Worm (Caenorhabditis elegans): ENCODE results near the gene cki-2.

Gene cki-2

DNA sequence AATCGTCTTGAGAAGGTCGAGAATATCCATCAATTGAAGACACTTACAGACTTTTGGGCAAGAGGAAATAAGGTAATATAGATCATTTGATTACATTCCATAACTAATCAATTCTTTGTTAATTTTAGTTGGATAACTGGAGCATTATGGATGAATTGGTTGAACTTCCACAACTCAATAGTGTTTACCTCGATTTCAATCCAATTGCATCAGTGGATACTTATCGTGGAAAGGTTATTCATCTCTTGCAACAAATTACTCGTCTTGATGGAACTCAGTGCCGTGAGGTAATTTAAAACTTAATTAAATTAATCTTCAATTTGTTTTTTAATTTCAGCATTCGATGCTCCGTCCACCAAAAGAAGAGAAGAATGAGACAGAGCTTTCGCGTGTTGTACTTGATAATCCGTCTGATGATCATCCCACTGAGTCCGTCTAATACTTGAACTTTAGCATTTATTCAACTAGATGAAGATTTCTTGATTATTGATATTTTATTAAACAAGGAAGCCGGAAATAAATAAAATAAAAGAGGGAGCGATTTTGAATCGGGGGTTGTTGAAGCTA, 42.8 kb upstream of the cki-2 start:
- no peak for TF ChIP-seq C38D4.7 (GFP tag; optimal IDR thresholded peaks at IDR 0.05)
- no peak for TF ChIP-seq hlh-13 (GFP tag; optimal IDR thresholded peaks at IDR 0.05)
- no peak for TF ChIP-seq hlh-30 (tag; optimal IDR thresholded peaks at IDR 0.05; ENCODE audit: insufficient read depth)
- TF ChIP-seq F13H6.1 (tag; optimal IDR thresholded peaks at IDR 0.05): no peak
- TF ChIP-seq unc-3 (GFP tag; conservative IDR thresholded peaks at IDR 0.05): no peak
- no peak for TF ChIP-seq unc-3 (tag; optimal IDR thresholded peaks at IDR 0.05)
- no peak for TF ChIP-seq sox-2 (GFP tag; IDR thresholded peaks at IDR 0.05)
- no peak for TF ChIP-seq pqm-1 (tag; optimal IDR thresholded peaks at IDR 0.05)
- no peak for TF ChIP-seq mec-3 (tag; optimal IDR thresholded peaks at IDR 0.05; ENCODE audit: borderline replicate concordance)
- no peak for TF ChIP-seq tbx-7 (tag; optimal IDR thresholded peaks at IDR 0.05)
- no peak for TF ChIP-seq hlh-8 (tag; optimal IDR thresholded peaks at IDR 0.05)
- no peak for TF ChIP-seq rnt-1 (tag; optimal IDR thresholded peaks at IDR 0.05)
- no peak for TF ChIP-seq elt-2 (tag; optimal IDR thresholded peaks at IDR 0.05)
- no peak for TF ChIP-seq K09A11.1 (tag; optimal IDR thresholded peaks at IDR 0.05; ENCODE audit: insufficient read depth)
- TF ChIP-seq pag-3 (tag; optimal IDR thresholded peaks at IDR 0.05; ENCODE audit: borderline replicate concordance): no peak
- no peak for TF ChIP-seq ceh-19 (GFP tag; optimal IDR thresholded peaks at IDR 0.05)
- TF ChIP-seq Y22D7AL.16 (tag; optimal IDR thresholded peaks at IDR 0.05): no peak
- no peak for TF ChIP-seq ceh-14 (tag; optimal IDR thresholded peaks at IDR 0.05)
- no peak for TF ChIP-seq tbx-2 (tag; optimal IDR thresholded peaks at IDR 0.05)
- no peak for TF ChIP-seq fkh-6 (tag; optimal IDR thresholded peaks at IDR 0.05)

DNA sequence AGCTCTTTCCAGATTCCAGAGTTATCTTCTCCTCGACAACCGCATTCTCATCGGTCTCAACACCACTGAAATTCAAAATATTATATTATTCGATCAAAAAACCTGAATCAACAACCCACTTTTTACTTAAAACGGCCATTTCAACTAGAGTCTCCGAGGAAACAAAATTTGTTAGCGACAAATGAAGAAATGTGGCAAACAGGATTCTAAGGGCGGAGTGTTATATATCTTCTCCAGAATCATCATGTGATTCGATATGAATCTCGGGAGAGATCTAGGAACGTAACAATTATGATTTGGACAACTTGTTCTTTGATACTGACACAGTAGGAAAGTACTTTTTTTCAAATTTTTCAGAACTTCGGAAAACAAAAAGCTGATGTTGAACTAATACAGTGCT, 40.1 kb upstream of the cki-2 start:
- no peak for TF ChIP-seq pat-9 (tag; optimal IDR thresholded peaks at IDR 0.05)
- TF ChIP-seq sox-4 (tag; optimal IDR thresholded peaks at IDR 0.05): no peak
- TF ChIP-seq ref-2 (tag; optimal IDR thresholded peaks at IDR 0.05): no peak
- TF ChIP-seq ama-1 (optimal IDR thresholded peaks at IDR 0.05): no peak
- no peak for TF ChIP-seq hlh-13 (GFP tag; optimal IDR thresholded peaks at IDR 0.05)
- TF ChIP-seq npax-4 (tag; optimal IDR thresholded peaks at IDR 0.05): no peak

DNA sequence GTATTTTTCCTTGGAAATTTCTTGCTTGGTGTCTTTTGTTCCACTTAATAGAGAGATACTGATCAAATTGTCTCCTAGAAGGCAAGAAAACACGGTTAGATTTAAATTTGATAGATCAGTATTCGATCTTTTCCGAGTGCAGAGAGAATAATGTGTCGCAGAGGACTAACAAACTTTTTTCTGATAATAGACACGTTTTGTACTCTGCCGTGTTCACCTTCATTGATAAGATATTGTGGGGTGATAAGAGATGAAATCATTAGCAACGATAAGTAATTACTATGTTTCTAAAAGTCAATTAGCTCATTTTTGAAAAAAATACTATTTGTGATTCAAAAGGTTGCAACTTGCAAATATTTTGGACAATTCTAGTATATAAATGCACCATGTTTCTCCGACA, 39.6 kb upstream of the cki-2 start:
- TF ChIP-seq unc-42 (tag; optimal IDR thresholded peaks at IDR 0.05): no peak
- TF ChIP-seq unc-55 (GFP tag; optimal IDR thresholded peaks at IDR 0.05): no peak
- TF ChIP-seq pha-2 (tag; optimal IDR thresholded peaks at IDR 0.05): no peak
- peak; percentile 85 for TF ChIP-seq elt-2 (tag; optimal IDR thresholded peaks at IDR 0.05)
- no peak for TF ChIP-seq sox-4 (tag; optimal IDR thresholded peaks at IDR 0.05)
- TF ChIP-seq pros-1 (tag; optimal IDR thresholded peaks at IDR 0.05): no peak

DNA sequence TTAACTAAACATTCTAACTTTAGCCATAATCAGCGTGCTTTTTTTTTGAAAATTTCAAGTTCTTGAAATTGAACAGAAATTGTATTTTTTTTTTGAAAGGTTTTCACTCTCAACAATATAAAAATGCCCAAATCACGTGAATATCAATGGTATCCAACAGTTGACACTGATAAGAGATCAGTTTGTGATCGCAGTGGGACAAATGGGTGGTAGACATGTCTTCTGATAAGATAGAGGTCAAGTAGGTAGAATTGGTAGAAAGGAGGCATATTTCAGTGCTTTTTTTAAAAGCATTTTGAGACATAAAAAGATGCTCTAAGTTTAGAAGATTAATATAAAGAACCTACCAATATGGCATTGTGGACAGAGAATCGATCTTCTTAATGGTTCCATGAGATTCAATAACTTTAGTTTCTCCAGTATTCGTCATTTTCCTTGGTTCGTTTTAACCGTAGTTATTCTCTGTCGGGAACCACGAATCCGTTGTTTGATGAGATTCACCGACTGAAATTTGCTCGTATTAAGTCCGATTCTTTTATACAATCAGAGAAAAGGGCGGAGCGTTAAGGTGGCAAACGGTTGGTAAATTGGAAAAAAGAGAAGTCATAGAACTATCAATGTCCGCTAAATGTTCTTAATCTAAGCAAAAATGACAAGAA, 38.9 kb upstream of the cki-2 start, which contains the start of gene mthf-1:
Gene mthf-1, minus strand, starts transcription at position 504 of the 659 bp plus-strand sequence.
- no peak for TF ChIP-seq pat-9 (tag; optimal IDR thresholded peaks at IDR 0.05)
- TF ChIP-seq elt-2 (tag; optimal IDR thresholded peaks at IDR 0.05): peak; percentile 81
- TF ChIP-seq ama-1 (optimal IDR thresholded peaks at IDR 0.05): no peak
- TF ChIP-seq che-1 (tag; optimal IDR thresholded peaks at IDR 0.05): no peak
- TF ChIP-seq gmeb-2 (tag; optimal IDR thresholded peaks at IDR 0.05): no peak
- TF ChIP-seq eyg-1 (tag; optimal IDR thresholded peaks at IDR 0.05): no peak
- TF ChIP-seq ahr-1 (tag; optimal IDR thresholded peaks at IDR 0.05): no peak
- no peak for TF ChIP-seq tbx-2 (tag; optimal IDR thresholded peaks at IDR 0.05)
- peak; percentile 6 for TF ChIP-seq hlh-30 (tag; optimal IDR thresholded peaks at IDR 0.05; ENCODE audit: insufficient read depth)
- TF ChIP-seq hlh-13 (GFP tag; optimal IDR thresholded peaks at IDR 0.05): no peak
- no peak for TF ChIP-seq ceh-18 (tag; optimal IDR thresholded peaks at IDR 0.05)
- no peak for TF ChIP-seq madf-2 (tag; optimal IDR thresholded peaks at IDR 0.05)
- TF ChIP-seq ceh-24 (tag; optimal IDR thresholded peaks at IDR 0.05): no peak
- no peak for TF ChIP-seq ceh-9 (tag; optimal IDR thresholded peaks at IDR 0.05)
- TF ChIP-seq tbx-7 (tag; optimal IDR thresholded peaks at IDR 0.05): no peak
